Worm (Caenorhabditis elegans) whole organism, early embryonic: ENCODE measurements around the gene gos-28.

Experiments used
- ama-1 ChIP-seq: fragments of 150-350 bp; optimal IDR thresholded peaks from 2 replicates; lab custom pipeline; 2014
- ceh-36 ChIP-seq: sonication (generic microtip); optimal IDR thresholded peaks from 2 replicates; lab custom pipeline; 2016; ENCODE audit warnings: missing genetic modification characterization, inconsistent platforms, missing compliant biosample characterization
- ets-7 ChIP-seq: sonication (generic microtip); optimal IDR thresholded peaks from 2 replicates; lab custom pipeline; 2016; ENCODE audit warnings: missing genotype, missing genetic modification characterization, missing compliant biosample characterization
- hmg-4 ChIP-seq: fragments of 200-800 bp; sonication (Bioruptor generic); optimal IDR thresholded peaks from 2 replicates; lab custom pipeline; 2018; ENCODE audit warnings: mild to moderate bottlenecking, missing genetic modification characterization, missing compliant biosample characterization
- sea-1 ChIP-seq: fragments of 200-800 bp; sonication (Bioruptor generic); conservative IDR thresholded peaks from 2 replicates; pipeline ENCODE4 v1.3.6; 2022; ENCODE audit warnings: missing genetic modification characterization, missing compliant biosample characterization

- TF ChIP-seq ama-1 (lab: Kevin White, UChicago) (no peak), sea-1 (GFP tag; lab: Robert Waterston, UW) (no peak), hmg-4 (GFP tag; lab: Kevin White, UChicago) (no peak), ceh-36 (no peak), ets-7 (no peak)
Observed at ce11 chrIII:7300169-7300568, 48.8 kb downstream of the gos-28 start.
